Worm (Caenorhabditis elegans): ENCODE results near the gene clec-243.

- TF ChIP-seq rbr-2 (tag; optimal IDR thresholded peaks at IDR 0.05) (no peak), ceh-20 (GFP tag; IDR thresholded peaks at IDR 0.05) (no peak), pha-4 (GFP tag; IDR thresholded peaks at IDR 0.05) (no peak), pha-4 (tag; optimal IDR thresholded peaks at IDR 0.05) (no peak), nhr-77 (tag; optimal IDR thresholded peaks at IDR 0.05) (no peak), jun-1 (tag; optimal IDR thresholded peaks at IDR 0.05) (no peak)
Measured at ce11 chrV:17208045-17208444, 40.8 kb downstream of the clec-243 start, which contains the start of gene Y68A4A.13.

All from whole organism, L4 larva.